Worm (Caenorhabditis elegans) whole organism, L4/young adult: ENCODE data around the gene klp-3.

ENCODE experiments used
- W03F9.2 ChIP-seq: fragments of 150-350 bp; optimal IDR thresholded peaks from 2 replicates; lab custom pipeline; 2014; ENCODE audit warnings: missing biosample characterization, missing genetic modification characterization
- dao-5 ChIP-seq: sonication (generic microtip); optimal IDR thresholded peaks from 2 replicates; lab custom pipeline; 2016; ENCODE audit warnings: missing genotype, missing genetic modification characterization, moderate library complexity, missing compliant biosample characterization
- him-1 ChIP-seq: sonication (generic microtip); optimal IDR thresholded peaks from 2 replicates; lab custom pipeline; 2016; ENCODE audit warnings: missing genotype, missing genetic modification reagents, missing genetic modification characterization, missing compliant biosample characterization

klp-3 gene

ce11 chrII:7812332-7812731 is 29.8 kb upstream of the klp-3 start:
- TF ChIP-seq dao-5 (no peak), him-1 (no peak), W03F9.2 (tag; lab: Kevin White, UChicago) (no peak)

DNA sequence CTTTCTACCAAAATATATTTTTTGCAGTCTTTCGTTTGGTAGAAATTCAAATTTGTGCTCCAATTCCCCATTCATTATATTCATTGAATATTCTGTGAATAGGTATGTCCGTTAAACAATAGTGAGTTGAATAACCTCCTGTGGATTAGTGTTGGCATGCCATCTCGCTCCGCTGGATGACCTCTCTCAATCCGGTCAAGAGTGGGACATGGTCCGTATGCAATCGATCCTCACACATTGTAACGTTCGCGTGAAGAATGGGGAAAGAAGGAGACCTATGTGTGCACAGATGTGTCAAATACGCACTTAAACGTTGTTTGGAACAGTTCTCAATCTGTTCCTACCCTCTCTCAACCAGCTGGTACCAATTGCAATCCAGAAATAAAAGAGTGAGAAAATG is 28.9 kb upstream of the klp-3 start:
- TF ChIP-seq him-1 (no peak), dao-5 (no peak), W03F9.2 (tag; lab: Kevin White, UChicago) (no peak)

- TF ChIP-seq dao-5 (no peak), W03F9.2 (tag; lab: Kevin White, UChicago) (no peak), him-1 (no peak)
Measured at ce11 chrII:7813645-7814044, 28.5 kb upstream of the klp-3 start.

ce11 chrII:7814215-7814614 is 27.9 kb upstream of the klp-3 start:
- TF ChIP-seq dao-5 (no peak), him-1 (no peak), W03F9.2 (tag; lab: Kevin White, UChicago) (no peak)

DNA sequence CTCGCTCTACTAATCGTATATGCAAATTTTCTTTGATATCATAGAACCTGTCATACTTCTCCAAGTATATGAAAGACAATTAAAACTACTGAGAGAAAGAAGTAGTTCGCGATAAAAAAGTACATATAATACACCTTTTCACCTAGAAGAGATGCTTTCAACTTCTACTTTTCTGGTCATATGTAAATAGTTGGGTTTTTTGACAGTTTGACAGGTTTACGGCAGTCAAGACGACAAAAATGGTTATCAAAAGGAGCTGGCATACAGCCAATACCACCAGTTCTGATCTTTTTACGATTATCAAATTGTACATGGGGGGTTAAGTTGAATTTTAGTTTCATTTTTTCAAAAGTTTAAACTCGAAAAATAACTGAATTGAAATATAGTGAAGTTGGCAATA is 27.2 kb upstream of the klp-3 start:
- no peak for TF ChIP-seq him-1
- no peak for TF ChIP-seq dao-5
- TF ChIP-seq W03F9.2 (tag; lab: Kevin White, UChicago), result no peak

DNA sequence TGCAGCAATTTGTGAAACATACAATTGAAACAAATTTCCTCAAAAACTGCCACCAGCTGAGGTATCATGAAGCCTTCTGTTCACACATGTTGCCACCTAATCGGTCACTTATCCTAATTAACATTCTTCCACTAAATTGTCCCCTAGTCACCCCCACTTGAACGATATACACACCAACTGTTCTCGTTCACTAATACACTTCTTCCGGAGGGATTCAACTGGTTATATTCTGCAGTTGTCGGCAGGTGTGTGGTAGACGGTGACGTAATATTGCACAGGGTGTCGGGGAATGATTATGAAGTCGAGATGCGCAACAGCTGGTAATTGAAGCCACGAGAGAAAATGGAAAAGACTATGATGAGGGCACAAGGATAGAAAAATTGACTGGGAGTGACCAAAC is 26.7 kb upstream of the klp-3 start:
- no peak for TF ChIP-seq dao-5
- no peak for TF ChIP-seq W03F9.2 (tag; lab: Kevin White, UChicago)
- no peak for TF ChIP-seq him-1

DNA sequence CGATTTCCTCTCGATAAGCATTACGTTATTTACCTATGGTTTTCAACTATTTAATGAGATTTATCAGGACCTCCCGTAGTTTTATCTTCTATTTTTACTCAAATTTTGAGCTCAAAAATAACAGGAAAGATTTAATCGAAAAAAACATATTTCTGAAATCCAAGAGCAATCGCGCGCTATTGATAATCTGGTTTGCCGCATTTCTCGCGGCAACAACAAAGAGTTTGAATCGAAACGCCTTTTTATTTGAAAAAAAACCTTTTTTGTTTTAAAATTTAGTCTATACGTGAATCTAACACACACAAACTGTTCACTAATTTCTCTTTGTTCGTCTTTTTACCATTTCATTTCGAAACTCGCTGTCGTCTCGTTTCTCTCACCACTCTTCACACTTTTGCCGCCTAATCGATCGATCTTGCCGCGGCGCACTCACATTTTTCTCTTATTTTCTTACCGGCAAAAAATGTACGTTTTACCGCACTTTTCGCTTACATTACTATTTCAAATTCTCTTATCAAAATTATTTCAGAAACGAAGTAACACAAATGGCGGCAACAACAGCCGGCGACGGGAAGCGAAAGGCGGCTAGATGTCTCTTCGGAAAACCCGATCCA is 25.9 kb upstream of the klp-3 start, which contains the start of gene cki-2:
Gene cki-2 (plus strand): TSS at position 337 of the 614 bp plus-strand sequence.
- no peak for TF ChIP-seq him-1
- TF ChIP-seq dao-5, result no peak
- no peak for TF ChIP-seq W03F9.2 (tag; lab: Kevin White, UChicago)

- TF ChIP-seq him-1 (no peak), dao-5 (no peak), W03F9.2 (tag; lab: Kevin White, UChicago) (no peak)
Measured at ce11 chrII:7817580-7817979, 24.6 kb upstream of the klp-3 start.

- TF ChIP-seq W03F9.2 (tag; lab: Kevin White, UChicago), result no peak
- TF ChIP-seq dao-5, result no peak
- TF ChIP-seq him-1, result no peak
Measured at ce11 chrII:7819359-7819758, 22.8 kb upstream of the klp-3 start.

DNA sequence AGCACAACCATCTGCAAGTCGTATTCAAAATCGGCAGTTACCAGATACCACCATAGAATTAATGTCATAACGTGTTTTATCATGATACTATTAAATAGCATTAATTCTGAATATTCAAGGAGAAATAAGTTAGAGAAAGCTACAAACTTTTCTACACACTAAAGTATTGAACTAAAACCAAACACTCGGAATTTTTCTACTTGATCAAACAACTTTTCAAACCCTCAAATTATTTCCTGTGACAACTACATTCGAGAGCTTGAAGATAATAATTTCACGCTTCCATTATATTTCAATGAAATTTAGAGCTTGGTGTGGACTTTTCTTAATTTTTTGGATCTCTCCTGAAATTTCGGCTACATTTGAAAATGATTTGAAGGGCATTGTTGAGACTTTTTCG is 19.7 kb upstream of the klp-3 start, which contains the start of gene irld-47:
Gene irld-47 (minus strand): TSS at position 101 of the 400 bp plus-strand sequence.
- TF ChIP-seq him-1 (no peak), dao-5 (no peak), W03F9.2 (tag; lab: Kevin White, UChicago) (no peak)

DNA sequence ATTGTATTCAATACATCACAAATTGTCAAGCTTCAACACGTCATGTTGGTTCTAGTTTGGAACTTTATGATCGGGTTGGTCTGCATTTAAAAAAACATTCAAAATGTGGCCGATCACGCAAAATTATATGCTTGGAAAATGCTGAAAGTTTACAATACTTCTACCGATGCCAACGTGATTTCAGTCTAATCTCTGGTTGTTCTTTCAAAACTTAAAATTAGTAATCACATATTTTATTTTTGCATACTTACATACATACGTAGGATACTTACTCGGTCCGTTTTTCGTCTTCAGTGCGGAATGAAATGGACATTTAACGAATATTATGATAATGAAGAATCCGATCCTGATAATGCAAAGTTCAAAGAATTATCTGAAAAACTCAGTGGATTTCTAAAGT is 17.0 kb upstream of the klp-3 start, which contains the start of gene srw-62:
Gene srw-62 (plus strand): TSS at position 301 of the 400 bp plus-strand sequence.
- TF ChIP-seq him-1, result no peak
- no peak for TF ChIP-seq dao-5
- TF ChIP-seq W03F9.2 (tag; lab: Kevin White, UChicago), result no peak

DNA sequence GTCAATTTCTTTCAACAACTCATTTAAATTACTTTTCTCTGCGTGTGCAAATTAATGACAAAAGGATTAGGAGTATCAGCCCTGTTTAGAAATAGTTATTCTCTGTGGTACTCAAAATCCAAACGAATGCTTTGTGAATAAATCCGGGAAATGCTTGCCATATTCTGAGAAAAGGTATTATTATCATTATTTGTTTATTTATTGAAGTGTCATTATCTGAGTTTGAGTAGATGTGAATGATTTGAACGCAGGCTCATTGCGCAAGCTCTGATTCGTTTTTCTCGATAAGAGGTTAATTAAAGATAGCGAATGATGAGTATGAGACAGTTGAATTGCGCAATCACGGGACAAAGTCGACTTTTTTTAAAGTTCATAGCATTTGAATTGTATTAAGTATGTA is 14.3 kb upstream of the klp-3 start:
- TF ChIP-seq him-1 (no peak), W03F9.2 (tag; lab: Kevin White, UChicago) (no peak)

DNA sequence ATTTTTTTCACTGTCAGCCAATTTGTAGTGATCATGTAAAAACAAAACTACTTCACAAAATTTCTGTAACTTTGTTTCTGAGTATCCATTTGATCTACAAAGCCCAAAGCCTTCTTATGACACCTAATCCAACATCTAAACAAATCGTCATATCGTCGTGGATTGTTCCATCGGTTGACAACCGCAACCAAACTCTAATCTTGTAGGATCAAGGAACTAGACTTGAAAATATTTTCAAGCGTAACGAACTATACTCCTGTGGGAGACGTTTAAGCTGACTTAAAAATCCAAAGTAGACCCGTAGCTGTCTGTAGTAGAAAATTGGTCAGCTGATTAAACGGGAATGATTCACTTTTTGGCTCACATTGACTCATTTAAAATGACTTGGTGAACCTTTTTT is 12.5 kb upstream of the klp-3 start:
- TF ChIP-seq W03F9.2 (tag; lab: Kevin White, UChicago), result no peak
- TF ChIP-seq dao-5, result no peak
- no peak for TF ChIP-seq him-1

- no peak for TF ChIP-seq him-1
- TF ChIP-seq dao-5, result no peak
- no peak for TF ChIP-seq W03F9.2 (tag; lab: Kevin White, UChicago)
Measured at ce11 chrII:7832054-7832453, 10.1 kb upstream of the klp-3 start, which contains the start of gene T09A5.14. Gene T09A5.14, plus strand, starts transcription at chrII:7832354.

ce11 chrII:7835314-7835713 is 6.8 kb upstream of the klp-3 start, which contains the start of gene cex-2:
Gene cex-2, minus strand, starts transcription at chrII:7835414.
- TF ChIP-seq dao-5 (no peak), him-1 (no peak), W03F9.2 (tag; lab: Kevin White, UChicago) (no peak)
